Worm (Caenorhabditis elegans): ENCODE results near the gene xbx-6.

- no peak for TF ChIP-seq nhr-12 (tag; optimal IDR thresholded peaks at IDR 0.05)
- no peak for TF ChIP-seq nhr-67 (tag; optimal IDR thresholded peaks at IDR 0.05)
- TF ChIP-seq ceh-82 (tag; optimal IDR thresholded peaks at IDR 0.05), result no peak
These were observed 26.8 kb downstream of the xbx-6 start, which contains the start of the genes aagr-3 and drap-1 for ce11 chrV:9729462-9730162.
